Worm (Caenorhabditis elegans) whole organism, L2 larva: ENCODE data around the gene mrpl-4.

Experiments
- C34F6.9 ChIP-seq: fragments of 150-350 bp; optimal IDR thresholded peaks from 2 replicates; lab custom pipeline; 2014; ENCODE audit warnings: missing biosample characterization, missing genetic modification characterization
- F13H6.1 ChIP-seq: sonication (generic microtip); optimal IDR thresholded peaks from 2 replicates; lab custom pipeline; 2016; ENCODE audit warnings: missing genetic modification characterization, missing compliant biosample characterization
- R02D3.7 ChIP-seq: fragments of 150-350 bp; optimal IDR thresholded peaks from 2 replicates; lab custom pipeline; 2014; ENCODE audit warnings: missing biosample characterization, missing genetic modification characterization
- Y55F3AM.14 ChIP-seq: fragments of 200-800 bp; sonication (Bioruptor generic); optimal IDR thresholded peaks from 2 replicates; lab custom pipeline; 2018; ENCODE audit warnings: mild to moderate bottlenecking, missing genetic modification characterization, missing compliant biosample characterization
- ZK546.5 ChIP-seq: sonication (generic microtip); optimal IDR thresholded peaks from 2 replicates; lab custom pipeline; 2017; ENCODE audit warnings: missing biosample characterization, missing genetic modification characterization
- alr-1 ChIP-seq: fragments of 150-350 bp; optimal IDR thresholded peaks from 2 replicates; lab custom pipeline; 2014; ENCODE audit warnings: missing biosample characterization, missing genetic modification characterization
- aly-2 ChIP-seq: fragments of 150-350 bp; optimal IDR thresholded peaks from 2 replicates; lab custom pipeline; 2014; ENCODE audit warnings: missing biosample characterization, missing genetic modification characterization
- ama-1 ChIP-seq: fragments of 150-350 bp; optimal IDR thresholded peaks from 2 replicates; lab custom pipeline; 2018; ENCODE audit warnings: inconsistent platforms
- blmp-1 ChIP-seq: sonication (generic microtip); optimal IDR thresholded peaks from 2 replicates; lab custom pipeline; 2017; ENCODE audit warnings: missing genetic modification characterization, mild to moderate bottlenecking, missing compliant biosample characterization, antibody characterized with exemption, moderate library complexity; ENCODE audit not compliant: insufficient read depth
- ceh-16 ChIP-seq: fragments of 150-350 bp; optimal IDR thresholded peaks from 2 replicates; lab custom pipeline; 2014; ENCODE audit warnings: missing biosample characterization, missing genetic modification characterization
- ceh-82 ChIP-seq: fragments of 150-350 bp; optimal IDR thresholded peaks from 2 replicates; lab custom pipeline; 2014; ENCODE audit warnings: missing biosample characterization, missing genetic modification characterization
- crh-2 ChIP-seq: sonication (generic microtip); optimal IDR thresholded peaks from 2 replicates; lab custom pipeline; 2017; ENCODE audit warnings: missing biosample characterization, missing genetic modification characterization
- dmd-4 ChIP-seq: sonication (generic microtip); optimal IDR thresholded peaks from 2 replicates; lab custom pipeline; 2017; ENCODE audit warnings: missing biosample characterization, missing genetic modification characterization
- egl-27 ChIP-seq: sonication (generic microtip); optimal IDR thresholded peaks from 3 replicates; lab custom pipeline; 2017; ENCODE audit warnings: missing biosample characterization, missing genetic modification reagents, missing genetic modification characterization
- elt-1 ChIP-seq: fragments of 150-350 bp; optimal IDR thresholded peaks from 2 replicates; lab custom pipeline; 2014; ENCODE audit warnings: missing biosample characterization, missing genetic modification characterization
- elt-3 ChIP-seq: sonication (generic microtip); optimal IDR thresholded peaks from 2 replicates; lab custom pipeline; 2017; ENCODE audit warnings: missing biosample characterization, missing genetic modification characterization
- fos-1 ChIP-seq: fragments of 150-350 bp; optimal IDR thresholded peaks from 2 replicates; lab custom pipeline; 2014; ENCODE audit warnings: missing biosample characterization, missing genetic modification characterization
- gmeb-1 ChIP-seq: fragments of 150-350 bp; optimal IDR thresholded peaks from 2 replicates; lab custom pipeline; 2014; ENCODE audit warnings: missing biosample characterization, missing genetic modification characterization
- lin-13 ChIP-seq: fragments of 150-350 bp; optimal IDR thresholded peaks from 2 replicates; lab custom pipeline; 2014; ENCODE audit warnings: missing biosample characterization, missing genetic modification reagents, missing genetic modification characterization
- lin-39 ChIP-seq: fragments of 150-350 bp; optimal IDR thresholded peaks from 2 replicates; lab custom pipeline; 2014; ENCODE audit warnings: missing biosample characterization, missing genetic modification reagents, missing genetic modification characterization
- lsy-2 ChIP-seq, 2 experiments: fragments of 150-350 bp in 1 of 2; sonication (generic microtip) in 1 of 2; optimal IDR thresholded peaks; 2 replicates each; lab custom pipeline; 2014 to 2017; ENCODE audit warnings: missing biosample characterization in 2 of 2, missing genetic modification characterization in 2 of 2
- mab-5 ChIP-seq: fragments of 150-350 bp; optimal IDR thresholded peaks from 2 replicates; lab custom pipeline; 2014; ENCODE audit warnings: missing biosample characterization, missing genetic modification characterization
- mbf-1 ChIP-seq: sonication (generic microtip); optimal IDR thresholded peaks from 2 replicates; lab custom pipeline; 2017; ENCODE audit warnings: missing biosample characterization, missing genetic modification characterization
- nhr-11 ChIP-seq: fragments of 150-350 bp; optimal IDR thresholded peaks from 2 replicates; lab custom pipeline; 2014; ENCODE audit warnings: missing biosample characterization, missing genetic modification characterization
- nhr-12 ChIP-seq: fragments of 150-350 bp; optimal IDR thresholded peaks from 2 replicates; lab custom pipeline; 2014; ENCODE audit warnings: missing biosample characterization, missing genetic modification characterization
- nhr-129 ChIP-seq: fragments of 150-350 bp; optimal IDR thresholded peaks from 2 replicates; lab custom pipeline; 2014; ENCODE audit warnings: missing biosample characterization, missing genetic modification characterization
- nhr-21 ChIP-seq: fragments of 150-350 bp; optimal IDR thresholded peaks from 2 replicates; lab custom pipeline; 2014; ENCODE audit warnings: missing biosample characterization, missing genetic modification characterization
- nhr-23 ChIP-seq: fragments of 150-350 bp; optimal IDR thresholded peaks from 2 replicates; lab custom pipeline; 2014; ENCODE audit warnings: missing biosample characterization, missing genetic modification reagents, missing genetic modification characterization
- nhr-237 ChIP-seq: fragments of 150-350 bp; optimal IDR thresholded peaks from 2 replicates; lab custom pipeline; 2014; ENCODE audit warnings: missing biosample characterization, missing genetic modification characterization
- nhr-25 ChIP-seq: fragments of 150-350 bp; sonication (generic microtip); optimal IDR thresholded peaks from 3 replicates; lab custom pipeline; 2014; ENCODE audit warnings: missing biosample characterization, missing genetic modification characterization
- nhr-6 ChIP-seq: fragments of 150-350 bp; optimal IDR thresholded peaks from 2 replicates; lab custom pipeline; 2014; ENCODE audit warnings: missing biosample characterization, missing genetic modification characterization
- nhr-77 ChIP-seq: fragments of 150-350 bp; optimal IDR thresholded peaks from 2 replicates; lab custom pipeline; 2014; ENCODE audit warnings: missing biosample characterization, missing genetic modification characterization
- peb-1 ChIP-seq: fragments of 150-350 bp; optimal IDR thresholded peaks from 2 replicates; lab custom pipeline; 2014; ENCODE audit warnings: missing biosample characterization, missing genetic modification characterization
- sem-4 ChIP-seq: fragments of 150-350 bp; optimal IDR thresholded peaks from 2 replicates; lab custom pipeline; 2014; ENCODE audit warnings: missing biosample characterization, missing genetic modification reagents, missing genetic modification characterization
- skn-1 ChIP-seq: sonication (generic microtip); optimal IDR thresholded peaks from 2 replicates; lab custom pipeline; 2017; ENCODE audit warnings: missing biosample characterization, missing genetic modification characterization
- sma-3 ChIP-seq: sonication (generic microtip); optimal IDR thresholded peaks from 2 replicates; lab custom pipeline; 2016; ENCODE audit warnings: missing genetic modification reagents, missing genetic modification characterization, missing compliant biosample characterization
- sma-9 ChIP-seq, 2 experiments: fragments of 150-350 bp in 1 of 2; sonication (generic microtip) in 1 of 2; optimal IDR thresholded peaks; 2 replicates each; lab custom pipeline; 2014 to 2016; ENCODE audit warnings: missing genetic modification characterization in 2 of 2, mild to moderate bottlenecking in 1 of 2, missing biosample characterization in 1 of 2, missing compliant biosample characterization in 1 of 2, missing genetic modification reagents in 1 of 2, moderate library complexity in 1 of 2
- snpc-4 ChIP-seq: fragments of 150-350 bp; optimal IDR thresholded peaks from 2 replicates; lab custom pipeline; 2014; ENCODE audit warnings: missing biosample characterization, missing genetic modification characterization
- unc-39 ChIP-seq: fragments of 150-350 bp; optimal IDR thresholded peaks from 2 replicates; lab custom pipeline; 2014; ENCODE audit warnings: missing biosample characterization, missing genetic modification characterization
- unc-55 ChIP-seq: fragments of 150-350 bp; sonication (generic microtip); optimal IDR thresholded peaks from 3 replicates; lab custom pipeline; 2014; ENCODE audit warnings: missing biosample characterization, missing genetic modification reagents, missing genetic modification characterization
- zag-1 ChIP-seq: fragments of 150-350 bp; optimal IDR thresholded peaks from 2 replicates; lab custom pipeline; 2014; ENCODE audit warnings: missing biosample characterization, missing genetic modification characterization
- ztf-1 ChIP-seq: fragments of 200-800 bp; sonication (Bioruptor generic); conservative IDR thresholded peaks from 2 replicates; pipeline ENCODE4 v1.3.6; 2022; ENCODE audit warnings: missing genetic modification characterization, missing compliant biosample characterization
- ztf-11 ChIP-seq: sonication (generic microtip); optimal IDR thresholded peaks from 2 replicates; lab custom pipeline; 2017; ENCODE audit warnings: missing biosample characterization, missing genetic modification characterization
- ztf-4 ChIP-seq: fragments of 150-350 bp; optimal IDR thresholded peaks from 2 replicates; lab custom pipeline; 2014; ENCODE audit warnings: missing biosample characterization, missing genetic modification characterization

Gene mrpl-4

DNA sequence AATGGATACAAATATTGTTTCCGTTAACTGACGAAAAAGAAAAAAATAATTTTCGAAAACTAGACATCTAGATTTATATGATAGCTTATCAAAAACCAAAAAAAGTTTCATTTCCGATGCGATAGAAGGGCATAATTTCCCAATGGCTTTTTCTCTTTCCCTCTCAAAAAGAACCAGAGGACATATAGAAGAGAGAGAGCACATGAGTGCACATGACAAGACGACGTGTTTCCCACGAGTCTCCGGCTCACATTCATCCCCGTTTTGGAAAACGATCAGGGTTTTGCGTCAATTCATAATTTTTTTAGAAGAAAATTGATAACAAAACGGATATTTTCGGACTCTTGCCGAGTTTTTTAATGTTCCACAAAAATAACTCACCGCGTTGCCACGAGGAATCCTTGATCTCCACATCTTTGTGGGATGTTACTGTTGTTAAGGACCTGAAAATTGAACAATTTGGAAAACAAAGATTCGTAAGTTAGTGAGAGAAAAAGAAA is 22.7 kb upstream of the mrpl-4 start, which contains the start of gene lmd-3:
Gene lmd-3 (minus strand): TSS at position 450 of the 500 bp plus-strand sequence.
- TF ChIP-seq ztf-4 (tag; lab: Kevin White, UChicago) (no peak), C34F6.9 (tag; lab: Kevin White, UChicago) (no peak), lsy-2 (tag; optimal IDR thresholded peaks at IDR 0.05; lab: Kevin White, UChicago) (no peak), elt-3 (tag; lab: Kevin White, UChicago) (no peak)

DNA sequence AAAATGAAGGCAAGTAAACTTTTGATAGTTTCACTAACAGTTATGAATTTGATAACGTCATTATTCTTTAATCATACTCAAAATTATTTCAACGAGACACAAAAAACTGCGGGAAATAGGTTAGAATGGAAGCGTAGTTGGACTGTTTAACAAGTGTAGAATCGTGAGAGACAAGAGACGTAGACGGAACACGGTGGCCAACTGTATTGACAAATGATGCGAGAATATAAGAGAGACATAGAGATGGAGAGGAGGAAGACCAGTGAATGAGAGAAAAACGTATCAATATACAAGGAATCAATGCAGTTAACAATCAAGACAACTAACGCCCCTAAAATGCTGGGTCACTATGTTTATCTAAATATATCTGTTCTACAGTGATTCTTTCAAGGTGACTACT is 21.4 kb upstream of the mrpl-4 start:
- peak; percentile 48 for TF ChIP-seq gmeb-1 (tag; lab: Kevin White, UChicago)
- TF ChIP-seq nhr-23 (tag; lab: Kevin White, UChicago) = no peak
- TF ChIP-seq ztf-4 (tag; lab: Kevin White, UChicago) = no peak
- TF ChIP-seq alr-1 (tag; lab: Kevin White, UChicago) = no peak
- TF ChIP-seq nhr-12 (tag; lab: Kevin White, UChicago) = no peak
- peak; percentile 50 for TF ChIP-seq crh-2 (tag; lab: Kevin White, UChicago)
- TF ChIP-seq egl-27 (tag; lab: Kevin White, UChicago) = no peak
- TF ChIP-seq fos-1 (tag; lab: Kevin White, UChicago) = peak; percentile 65
- no peak for TF ChIP-seq unc-39 (tag; lab: Kevin White, UChicago)
- peak; percentile 38 for TF ChIP-seq F13H6.1
- no peak for TF ChIP-seq unc-55 (GFP tag; lab: Kevin White, UChicago)
- no peak for TF ChIP-seq nhr-237 (tag; lab: Kevin White, UChicago)
- peak; percentile 66 for TF ChIP-seq sma-3 (GFP tag; lab: Kevin White, UChicago)
- no peak for TF ChIP-seq sem-4 (tag; lab: Kevin White, UChicago)
- TF ChIP-seq nhr-129 (tag; lab: Kevin White, UChicago) = peak; percentile 56
- no peak for TF ChIP-seq mbf-1 (tag; lab: Kevin White, UChicago)
- TF ChIP-seq nhr-21 (tag; lab: Kevin White, UChicago) = peak; percentile 14
- no peak for TF ChIP-seq skn-1 (tag; lab: Kevin White, UChicago)
- TF ChIP-seq nhr-11 (tag; lab: Kevin White, UChicago) = no peak
- TF ChIP-seq nhr-6 (tag; lab: Kevin White, UChicago) = no peak
- TF ChIP-seq ZK546.5 (tag; lab: Kevin White, UChicago) = no peak
- no peak for TF ChIP-seq ztf-1 (GFP tag; lab: Robert Waterston, UW)
- TF ChIP-seq aly-2 (tag; lab: Kevin White, UChicago) = no peak
- no peak for TF ChIP-seq mab-5 (tag; lab: Kevin White, UChicago)
- no peak for TF ChIP-seq lin-13 (GFP tag; lab: Kevin White, UChicago)
- TF ChIP-seq elt-3 (tag; lab: Kevin White, UChicago) = no peak
- no peak for TF ChIP-seq blmp-1 (tag; lab: Kevin White, UChicago)
- TF ChIP-seq C34F6.9 (tag; lab: Kevin White, UChicago) = peak; percentile 16
- no peak for TF ChIP-seq ama-1 (lab: Kevin White, UChicago)
- no peak for TF ChIP-seq ztf-11 (tag; lab: Kevin White, UChicago)
- TF ChIP-seq nhr-25 (tag; lab: Kevin White, UChicago) = peak; percentile 33
- no peak for TF ChIP-seq nhr-77 (tag; lab: Kevin White, UChicago)
- TF ChIP-seq peb-1 = no peak
- TF ChIP-seq elt-1 (tag; lab: Kevin White, UChicago) = no peak
- peak; percentile 1 for TF ChIP-seq snpc-4 (tag; lab: Kevin White, UChicago)
- no peak for TF ChIP-seq dmd-4 (tag; lab: Kevin White, UChicago)
- TF ChIP-seq lin-39 = no peak
- TF ChIP-seq R02D3.7 = no peak
- no peak for TF ChIP-seq ceh-82
- peak; percentile 56 for TF ChIP-seq sma-9 (GFP tag; optimal IDR thresholded peaks at IDR 0.05; lab: Kevin White, UChicago)
- TF ChIP-seq sma-9 (tag; optimal IDR thresholded peaks at IDR 0.05; lab: Kevin White, UChicago) = no peak
- no peak for TF ChIP-seq ceh-16
- TF ChIP-seq zag-1 (tag; lab: Kevin White, UChicago) = no peak
- peak in 1 of 2 experiments; percentile 20 for TF ChIP-seq lsy-2 (tag; optimal IDR thresholded peaks at IDR 0.05; lab: Kevin White, UChicago)
- TF ChIP-seq Y55F3AM.14 (GFP tag; lab: Kevin White, UChicago) = no peak
